Worm (Caenorhabditis elegans) whole organism, L3 larva: Measurements from ENCODE around the gene cccp-1.
A peak's percentile ranks its signal among the peaks of the same experiment; 100 is the strongest.

Source experiments
- R02D3.7 ChIP-seq: fragments of 150-350 bp; optimal IDR thresholded peaks from 2 replicates; lab custom pipeline; 2014; ENCODE audit warnings: missing biosample characterization, missing genetic modification characterization
- ZK546.5 ChIP-seq: sonication (generic microtip); optimal IDR thresholded peaks from 2 replicates; lab custom pipeline; 2017; ENCODE audit warnings: missing biosample characterization, missing genetic modification characterization
- aly-2 ChIP-seq: fragments of 150-350 bp; optimal IDR thresholded peaks from 2 replicates; lab custom pipeline; 2014; ENCODE audit warnings: missing biosample characterization, missing genetic modification characterization
- ama-1 ChIP-seq: fragments of 150-350 bp; optimal IDR thresholded peaks from 2 replicates; lab custom pipeline; 2018
- ceh-16 ChIP-seq: sonication (generic microtip); optimal IDR thresholded peaks from 2 replicates; lab custom pipeline; 2017; ENCODE audit warnings: missing biosample characterization, missing genetic modification characterization
- ceh-28 ChIP-seq: fragments of 150-350 bp; optimal IDR thresholded peaks from 2 replicates; lab custom pipeline; 2014; ENCODE audit warnings: missing biosample characterization, missing genetic modification reagents, missing genetic modification characterization
- ceh-82 ChIP-seq: fragments of 150-350 bp; optimal IDR thresholded peaks from 2 replicates; lab custom pipeline; 2014; ENCODE audit warnings: missing biosample characterization, missing genetic modification characterization
- ceh-9 ChIP-seq: sonication (generic microtip); optimal IDR thresholded peaks from 2 replicates; lab custom pipeline; 2018; ENCODE audit warnings: missing biosample characterization, missing genetic modification characterization
- daf-12 ChIP-seq: fragments of 150-350 bp; optimal IDR thresholded peaks from 2 replicates; lab custom pipeline; 2014; ENCODE audit warnings: missing biosample characterization, missing genetic modification reagents, missing genetic modification characterization
- egl-27 ChIP-seq: sonication (generic microtip); optimal IDR thresholded peaks from 4 replicates; lab custom pipeline; 2017; ENCODE audit warnings: missing biosample characterization, missing genetic modification reagents, missing genetic modification characterization
- egl-5 ChIP-seq: fragments of 150-350 bp; optimal IDR thresholded peaks from 2 replicates; lab custom pipeline; 2017; ENCODE audit warnings: missing biosample characterization, missing genetic modification reagents, missing genetic modification characterization, inconsistent platforms
- elt-1 ChIP-seq: fragments of 150-350 bp; optimal IDR thresholded peaks from 2 replicates; lab custom pipeline; 2014; ENCODE audit warnings: missing biosample characterization, missing genetic modification characterization
- elt-2 ChIP-seq: sonication (generic microtip); optimal IDR thresholded peaks from 2 replicates; lab custom pipeline; 2016; ENCODE audit warnings: missing genetic modification reagents, mild to moderate bottlenecking, missing genetic modification characterization, missing compliant biosample characterization
- elt-3 ChIP-seq, 3 experiments: fragments of 150-350 bp in 1 of 3; sonication (generic microtip) in 2 of 3; optimal IDR thresholded peaks; 2 replicates in 2 of 3; 4 replicates in 1 of 3; lab custom pipeline; 2014 to 2017; ENCODE audit warnings: missing biosample characterization in 3 of 3, missing genetic modification characterization in 3 of 3
- eor-1 ChIP-seq, 2 experiments: fragments of 150-350 bp; optimal IDR thresholded peaks; 2 replicates each; lab custom pipeline; 2014 to 2018; ENCODE audit warnings: missing biosample characterization in 2 of 2, missing genetic modification characterization in 2 of 2
- fkh-10 ChIP-seq: sonication (generic microtip); optimal IDR thresholded peaks from 2 replicates; lab custom pipeline; 2017; ENCODE audit warnings: missing biosample characterization, missing genetic modification reagents, missing genetic modification characterization
- fkh-2 ChIP-seq: fragments of 150-350 bp; optimal IDR thresholded peaks from 2 replicates; lab custom pipeline; 2014; ENCODE audit warnings: missing biosample characterization, missing genetic modification reagents, missing genetic modification characterization
- fos-1 ChIP-seq: fragments of 150-350 bp; optimal IDR thresholded peaks from 2 replicates; lab custom pipeline; 2014; ENCODE audit warnings: missing biosample characterization, missing genetic modification characterization
- jun-1 ChIP-seq: fragments of 150-350 bp; optimal IDR thresholded peaks from 2 replicates; lab custom pipeline; 2014; ENCODE audit warnings: missing biosample characterization, missing genetic modification reagents, missing genetic modification characterization
- lin-15B ChIP-seq: fragments of 150-350 bp; optimal IDR thresholded peaks from 2 replicates; lab custom pipeline; 2014; ENCODE audit warnings: missing biosample characterization, missing genetic modification characterization
- lin-39 ChIP-seq: fragments of 150-350 bp; optimal IDR thresholded peaks from 2 replicates; lab custom pipeline; 2018; ENCODE audit warnings: missing biosample characterization, missing genetic modification reagents, missing genetic modification characterization
- lsy-12 ChIP-seq: sonication (generic microtip); optimal IDR thresholded peaks from 2 replicates; lab custom pipeline; 2016; ENCODE audit warnings: mild to moderate bottlenecking, missing genetic modification characterization, missing compliant biosample characterization
- mdl-1 ChIP-seq: fragments of 150-350 bp; optimal IDR thresholded peaks from 2 replicates; lab custom pipeline; 2014; ENCODE audit warnings: missing biosample characterization, missing genetic modification characterization
- mml-1 ChIP-seq: fragments of 150-350 bp; sonication (generic microtip); optimal IDR thresholded peaks from 3 replicates; lab custom pipeline; 2014; ENCODE audit warnings: missing biosample characterization, missing genetic modification characterization
- nfya-1 ChIP-seq: sonication (generic microtip); optimal IDR thresholded peaks from 2 replicates; lab custom pipeline; 2017; ENCODE audit warnings: missing genetic modification characterization, mild to moderate bottlenecking, missing compliant biosample characterization, antibody characterized with exemption, moderate library complexity; ENCODE audit not compliant: insufficient read depth
- nhr-11 ChIP-seq: fragments of 150-350 bp; optimal IDR thresholded peaks from 2 replicates; lab custom pipeline; 2014; ENCODE audit warnings: missing biosample characterization, missing genetic modification characterization
- nhr-12 ChIP-seq: fragments of 150-350 bp; optimal IDR thresholded peaks from 2 replicates; lab custom pipeline; 2014; ENCODE audit warnings: missing biosample characterization, missing genetic modification characterization
- nhr-237 ChIP-seq: fragments of 150-350 bp; optimal IDR thresholded peaks from 2 replicates; lab custom pipeline; 2014; ENCODE audit warnings: missing biosample characterization, missing genetic modification characterization
- nhr-25 ChIP-seq: sonication (generic microtip); optimal IDR thresholded peaks from 2 replicates; lab custom pipeline; 2017; ENCODE audit warnings: missing biosample characterization, missing genetic modification characterization
- nhr-28 ChIP-seq: fragments of 150-350 bp; optimal IDR thresholded peaks from 2 replicates; lab custom pipeline; 2014; ENCODE audit warnings: missing biosample characterization, missing genetic modification characterization
- nhr-43 ChIP-seq: sonication (generic microtip); optimal IDR thresholded peaks from 2 replicates; lab custom pipeline; 2016; ENCODE audit warnings: mild to moderate bottlenecking, missing genetic modification characterization, missing compliant biosample characterization; ENCODE audit not compliant: poor library complexity, severe bottlenecking
- nhr-76 ChIP-seq: fragments of 150-350 bp; sonication (generic microtip); optimal IDR thresholded peaks from 5 replicates; lab custom pipeline; 2014; ENCODE audit warnings: missing biosample characterization, missing genetic modification characterization
- nhr-77 ChIP-seq: fragments of 150-350 bp; optimal IDR thresholded peaks from 2 replicates; lab custom pipeline; 2014; ENCODE audit warnings: missing biosample characterization, missing genetic modification characterization
- pha-4 ChIP-seq: fragments of 150-350 bp; optimal IDR thresholded peaks from 2 replicates; lab custom pipeline; 2014; ENCODE audit warnings: missing biosample characterization, missing genetic modification reagents, missing genetic modification characterization
- pqm-1 ChIP-seq: fragments of 150-350 bp; optimal IDR thresholded peaks from 2 replicates; lab custom pipeline; 2017; ENCODE audit warnings: missing biosample characterization, missing genetic modification characterization, inconsistent platforms
- sea-2 ChIP-seq: fragments of 150-350 bp; sonication (generic microtip); optimal IDR thresholded peaks from 4 replicates; lab custom pipeline; 2014; ENCODE audit warnings: missing biosample characterization, missing genetic modification reagents, missing genetic modification characterization
- skn-1 ChIP-seq: fragments of 150-350 bp; optimal IDR thresholded peaks from 2 replicates; lab custom pipeline; 2014; ENCODE audit warnings: missing biosample characterization, missing genetic modification characterization
- snpc-4 ChIP-seq: fragments of 150-350 bp; optimal IDR thresholded peaks from 2 replicates; lab custom pipeline; 2014; ENCODE audit warnings: missing biosample characterization, missing genetic modification characterization
- tbx-2 ChIP-seq: sonication (generic microtip); optimal IDR thresholded peaks from 2 replicates; lab custom pipeline; 2016; ENCODE audit warnings: mild to moderate bottlenecking, missing genetic modification characterization, missing compliant biosample characterization
- unc-39 ChIP-seq: sonication (generic microtip); optimal IDR thresholded peaks from 4 replicates; lab custom pipeline; 2017; ENCODE audit warnings: missing biosample characterization, missing genetic modification characterization
- unc-62 ChIP-seq: fragments of 150-350 bp; sonication (generic microtip); optimal IDR thresholded peaks from 4 replicates; lab custom pipeline; 2014; ENCODE audit warnings: missing biosample characterization, missing genetic modification reagents, missing genetic modification characterization
- zag-1 ChIP-seq: fragments of 150-350 bp; optimal IDR thresholded peaks from 2 replicates; lab custom pipeline; 2014; ENCODE audit warnings: missing biosample characterization, missing genetic modification characterization
- ztf-4 ChIP-seq: fragments of 150-350 bp; optimal IDR thresholded peaks from 2 replicates; lab custom pipeline; 2014; ENCODE audit warnings: missing biosample characterization, missing genetic modification characterization

Gene cccp-1

DNA sequence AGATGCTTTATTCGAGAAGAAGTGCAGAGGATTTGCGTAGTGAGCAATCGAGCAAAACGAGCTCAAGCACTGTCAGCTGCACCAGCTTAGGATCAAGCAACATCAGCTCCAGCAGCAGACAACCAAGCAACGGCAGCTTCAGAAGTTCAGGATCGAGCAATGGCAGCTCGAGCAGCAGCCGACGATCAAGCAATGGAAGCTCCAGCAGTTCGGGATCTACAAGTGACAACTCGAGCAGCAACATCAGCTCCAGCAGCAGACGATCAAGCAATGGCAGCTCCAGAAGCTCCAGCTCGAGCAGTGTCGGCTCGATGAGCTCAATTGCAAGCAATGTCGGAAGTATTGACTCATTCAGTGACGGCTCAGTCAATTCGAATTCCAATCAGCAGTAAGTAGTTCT lies 33.6 kb upstream of the cccp-1 start:
- no peak for TF ChIP-seq elt-1 (tag; lab: Kevin White, UChicago)
- TF ChIP-seq R02D3.7 (tag; lab: Kevin White, UChicago): no peak
- TF ChIP-seq mml-1 (tag; lab: Kevin White, UChicago): no peak
- no peak for TF ChIP-seq elt-2 (tag; lab: Kevin White, UChicago)
- TF ChIP-seq ama-1 (lab: Kevin White, UChicago): no peak
- TF ChIP-seq daf-12 (tag; lab: Kevin White, UChicago): no peak
- no peak for TF ChIP-seq lin-15B (tag; lab: Kevin White, UChicago)
- TF ChIP-seq ZK546.5: no peak
- TF ChIP-seq skn-1 (tag; lab: Kevin White, UChicago): no peak
- TF ChIP-seq fkh-10 (GFP tag; lab: Kevin White, UChicago): no peak
- TF ChIP-seq ceh-28: no peak
- TF ChIP-seq aly-2: no peak
- TF ChIP-seq lin-39 (tag; lab: Kevin White, UChicago): no peak
- TF ChIP-seq pqm-1: no peak
- no peak for TF ChIP-seq nhr-237 (tag; lab: Kevin White, UChicago)

DNA sequence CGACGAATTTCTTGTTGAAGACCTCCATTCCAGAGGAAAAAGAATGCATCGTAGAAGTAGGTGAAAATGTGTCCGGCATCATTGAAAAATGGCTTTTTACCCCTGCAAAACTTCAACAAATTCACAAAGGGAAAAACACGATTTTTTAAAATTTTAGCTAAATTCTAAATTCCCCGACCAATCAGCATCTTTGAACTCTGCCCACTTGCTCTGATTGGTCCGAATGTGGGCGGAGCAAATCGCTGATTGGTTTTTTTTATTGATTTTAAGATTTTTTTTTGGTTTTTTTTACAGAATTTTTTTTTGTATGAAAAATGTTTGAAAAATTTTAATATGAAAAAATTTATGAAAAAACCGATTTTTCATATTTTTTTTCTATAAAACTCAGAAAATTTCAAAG lies 28.8 kb upstream of the cccp-1 start:
- TF ChIP-seq nhr-12 (tag; lab: Kevin White, UChicago) (no peak), nfya-1 (tag; lab: Kevin White, UChicago) (peak; percentile 80)
- TF ChIP-seq, all 47 proteins: peak for 1

DNA sequence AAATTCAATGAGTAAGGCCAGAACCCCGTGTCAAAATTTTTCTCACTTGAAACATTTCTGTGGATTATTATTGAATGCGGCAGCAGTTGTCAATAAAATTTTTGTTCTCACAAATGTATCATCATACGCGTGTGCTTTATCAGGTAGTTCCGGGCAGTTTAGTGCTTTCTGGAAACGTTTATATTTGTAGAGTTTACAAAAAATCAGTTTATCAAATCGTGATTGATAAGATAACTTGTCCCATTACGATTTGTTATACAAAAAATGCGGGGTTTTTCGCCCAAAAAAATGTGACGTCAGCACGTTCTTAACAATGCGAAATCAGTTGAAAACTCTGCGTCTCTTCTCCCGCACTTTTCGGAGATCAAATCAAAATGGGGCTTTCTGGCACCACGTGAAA lies 27.4 kb upstream of the cccp-1 start:
- TF ChIP-seq daf-12 (tag; lab: Kevin White, UChicago) (no peak), pha-4 (no peak), egl-27 (no peak), elt-2 (tag; lab: Kevin White, UChicago) (peak; percentile 92), nhr-237 (tag; lab: Kevin White, UChicago) (no peak)

DNA sequence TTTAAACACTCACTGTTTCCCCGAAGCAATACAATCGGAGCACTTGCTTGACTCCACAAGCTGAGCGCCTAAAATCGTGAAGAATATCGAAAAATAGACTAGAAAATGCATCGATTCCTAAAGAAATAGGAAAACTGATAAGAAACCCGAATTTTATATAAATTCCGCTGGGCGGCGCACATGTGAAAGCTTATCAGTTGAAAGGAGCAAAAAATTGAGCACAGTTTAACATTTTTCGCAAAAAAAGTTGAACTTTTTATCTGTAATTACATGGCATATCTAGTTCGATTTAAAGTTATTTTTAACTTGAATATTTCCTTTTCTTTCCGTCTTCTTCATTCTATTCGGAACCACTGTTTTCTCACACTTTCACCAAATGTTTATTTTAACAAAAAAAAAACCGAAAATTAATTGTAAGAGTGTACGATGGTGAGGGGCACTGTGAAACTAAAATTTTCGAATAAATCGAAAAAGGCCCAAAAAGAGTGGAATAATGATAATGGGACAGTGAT lies 26.6 kb upstream of the cccp-1 start, which contains the start of gene Y49E10.18:
Gene Y49E10.18, minus strand, starts transcription at position 116 of the 512 bp plus-strand sequence.
- TF ChIP-seq elt-2 (tag; lab: Kevin White, UChicago): peak; percentile 91
- TF ChIP-seq elt-3 (tag; optimal IDR thresholded peaks at IDR 0.05; lab: Kevin White, UChicago): no peak
- peak; percentile 7 for TF ChIP-seq jun-1 (tag; lab: Kevin White, UChicago)
- peak; percentile 85 for TF ChIP-seq pqm-1

DNA sequence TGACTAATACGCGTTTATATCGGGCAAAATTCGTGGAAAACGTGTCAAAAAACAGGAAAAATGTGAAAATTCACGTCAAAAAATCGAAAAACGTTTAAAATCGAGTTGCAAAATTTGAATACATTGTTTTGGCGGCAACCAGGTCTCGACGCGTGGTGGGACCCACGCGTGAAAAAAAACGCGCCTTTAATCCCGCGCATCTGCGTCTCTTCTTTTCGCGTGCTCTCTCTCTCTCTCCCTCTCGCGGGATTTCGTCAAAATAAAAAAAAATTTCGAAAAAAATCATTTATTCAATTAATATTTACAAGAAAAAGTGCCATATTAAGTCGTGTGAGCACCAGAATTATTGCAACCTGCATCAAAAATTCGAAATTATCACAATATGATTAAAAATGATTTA lies 19.4 kb upstream of the cccp-1 start, which contains the start of gene ani-1:
Gene ani-1, minus strand, starts transcription at position 61 of the 400 bp plus-strand sequence.
- TF ChIP-seq jun-1 (tag; lab: Kevin White, UChicago) (no peak), ceh-16 (tag; lab: Kevin White, UChicago) (no peak), nhr-28 (no peak), fos-1 (tag; lab: Kevin White, UChicago) (no peak), fkh-2 (tag; lab: Kevin White, UChicago) (no peak), lin-39 (tag; lab: Kevin White, UChicago) (peak; percentile 29), aly-2 (no peak), ceh-9 (no peak), nhr-237 (tag; lab: Kevin White, UChicago) (no peak), skn-1 (tag; lab: Kevin White, UChicago) (peak; percentile 38), ceh-82 (tag; lab: Kevin White, UChicago) (no peak), ZK546.5 (no peak), nhr-11 (tag; lab: Kevin White, UChicago) (no peak), egl-5 (tag; lab: Kevin White, UChicago) (no peak), nfya-1 (tag; lab: Kevin White, UChicago) (peak; percentile 83), nhr-25 (tag; lab: Kevin White, UChicago) (peak; percentile 47), lsy-12 (tag; lab: Kevin White, UChicago) (no peak), nhr-77 (tag; lab: Kevin White, UChicago) (no peak), nhr-76 (tag; lab: Kevin White, UChicago) (no peak), zag-1 (tag; lab: Kevin White, UChicago) (no peak), elt-2 (tag; lab: Kevin White, UChicago) (no peak), mml-1 (tag; lab: Kevin White, UChicago) (no peak), snpc-4 (no peak), fkh-10 (GFP tag; lab: Kevin White, UChicago) (peak; percentile 34), egl-27 (no peak), nhr-12 (tag; lab: Kevin White, UChicago) (no peak), pqm-1 (no peak), eor-1 (tag; optimal IDR thresholded peaks at IDR 0.05; lab: Kevin White, UChicago) (no peak), ztf-4 (tag; lab: Kevin White, UChicago) (no peak), tbx-2 (tag; lab: Kevin White, UChicago) (no peak), unc-62 (GFP tag; lab: Kevin White, UChicago) (no peak), mdl-1 (tag; lab: Kevin White, UChicago) (no peak), pha-4 (peak; percentile 57), sea-2 (no peak), unc-39 (tag; lab: Kevin White, UChicago) (no peak), R02D3.7 (tag; lab: Kevin White, UChicago) (peak; percentile 10), nhr-43 (tag; lab: Kevin White, UChicago) (peak; percentile 31)
